Worm (Caenorhabditis elegans): ENCODE results near the gene F45H10.5.

F45H10.5 gene

DNA sequence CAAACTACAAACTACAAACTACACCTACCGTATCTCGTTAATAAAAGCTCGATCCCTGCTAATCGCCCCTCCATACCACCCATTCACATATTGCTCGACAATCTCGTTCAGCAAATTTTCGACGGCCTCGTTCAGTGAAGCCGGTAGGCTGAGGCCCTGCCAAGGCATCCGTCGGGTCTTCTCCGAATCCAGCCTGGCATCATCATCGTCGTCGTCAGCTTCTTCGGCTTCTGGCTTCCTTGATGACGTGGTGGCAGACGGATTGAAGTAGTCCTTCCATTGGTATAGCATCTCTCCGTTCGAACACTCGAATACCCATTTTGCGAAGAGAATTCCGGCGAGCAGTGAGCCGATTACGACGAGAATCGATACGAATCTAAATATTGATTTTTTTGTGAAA lies 29.0 kb downstream of the F45H10.5 start:
- peak; percentile 61; the same call in 1 of the 2 replicates for TF ChIP-seq nhr-42 (GFP tag; IDR thresholded peaks at IDR 0.05)
- TF ChIP-seq ceh-32 (tag; optimal IDR thresholded peaks at IDR 0.05; ENCODE audit: poor library complexity): no peak
- TF ChIP-seq Y75B8A.6 (GFP tag; IDR thresholded peaks at IDR 0.05): no peak
- no peak for TF ChIP-seq vab-7 (GFP tag; IDR thresholded peaks at IDR 0.05)
- TF ChIP-seq pqm-1 (tag; optimal IDR thresholded peaks at IDR 0.05): no peak
- TF ChIP-seq saeg-2 (GFP tag; IDR thresholded peaks at IDR 0.05): no peak
- TF ChIP-seq lim-7 (GFP tag; IDR thresholded peaks at IDR 0.05): no peak
- TF ChIP-seq ztf-11 (tag; optimal IDR thresholded peaks at IDR 0.05): no peak
- TF ChIP-seq zip-2 (tag; optimal IDR thresholded peaks at IDR 0.05): no peak
- peak; percentile 30; the same call in 1 of the 2 replicates for TF ChIP-seq set-16 (GFP tag; IDR thresholded peaks at IDR 0.05)
- no peak for TF ChIP-seq zfp-3 (GFP tag; conservative IDR thresholded peaks at IDR 0.05)
- no peak for TF ChIP-seq hlh-30 (tag; optimal IDR thresholded peaks at IDR 0.05; ENCODE audit: insufficient read depth)
- no peak for TF ChIP-seq lin-13 (GFP tag; optimal IDR thresholded peaks at IDR 0.05)
- TF ChIP-seq R02D3.7 (tag; optimal IDR thresholded peaks at IDR 0.05): no peak
- TF ChIP-seq daf-16 (GFP tag; optimal IDR thresholded peaks at IDR 0.05): no peak
- no peak for TF ChIP-seq daf-16 (tag; optimal IDR thresholded peaks at IDR 0.05)
- peak in 1 of 2 experiments; percentile 79 for TF ChIP-seq unc-62 (GFP tag; optimal IDR thresholded peaks at IDR 0.05 in 1 of 2)
- no peak for TF ChIP-seq unc-62 (tag; optimal IDR thresholded peaks at IDR 0.05)
- TF ChIP-seq ceh-20 (GFP tag; IDR thresholded peaks at IDR 0.05): no peak
- TF ChIP-seq dmd-8 (GFP tag; IDR thresholded peaks at IDR 0.05): no peak

ce11 chrII:13531118-13531517 lies 29.4 kb downstream of the F45H10.5 start, which contains the start of gene snx-14:
Gene snx-14, minus strand, starts transcription at chrII:13531218.
- TF ChIP-seq nhr-11 (tag; optimal IDR thresholded peaks at IDR 0.05): no peak
- no peak for TF ChIP-seq ztf-7 (tag; optimal IDR thresholded peaks at IDR 0.05)
- no peak for TF ChIP-seq ZK546.5 (tag; optimal IDR thresholded peaks at IDR 0.05)
- no peak for TF ChIP-seq nhr-102 (tag; optimal IDR thresholded peaks at IDR 0.05)
- no peak for TF ChIP-seq nhr-48 (tag; optimal IDR thresholded peaks at IDR 0.05)
- no peak for TF ChIP-seq ceh-82 (tag; optimal IDR thresholded peaks at IDR 0.05)
- no peak for TF ChIP-seq hmg-1.1 (GFP tag; IDR thresholded peaks at IDR 0.05)
- no peak for TF ChIP-seq nhr-10 (tag; optimal IDR thresholded peaks at IDR 0.05)
- no peak for TF ChIP-seq dmd-9 (GFP tag; IDR thresholded peaks at IDR 0.05)
- TF ChIP-seq Y48G9A.11 (GFP tag; IDR thresholded peaks at IDR 0.05): no peak
- TF ChIP-seq dmd-6 (GFP tag; IDR thresholded peaks at IDR 0.05): no peak
- no peak for TF ChIP-seq lir-3 (tag; optimal IDR thresholded peaks at IDR 0.05)
- no peak for TF ChIP-seq madf-5 (GFP tag; IDR thresholded peaks at IDR 0.05)
- TF ChIP-seq Y5F2A.4 (GFP tag; optimal IDR thresholded peaks at IDR 0.05): no peak

DNA sequence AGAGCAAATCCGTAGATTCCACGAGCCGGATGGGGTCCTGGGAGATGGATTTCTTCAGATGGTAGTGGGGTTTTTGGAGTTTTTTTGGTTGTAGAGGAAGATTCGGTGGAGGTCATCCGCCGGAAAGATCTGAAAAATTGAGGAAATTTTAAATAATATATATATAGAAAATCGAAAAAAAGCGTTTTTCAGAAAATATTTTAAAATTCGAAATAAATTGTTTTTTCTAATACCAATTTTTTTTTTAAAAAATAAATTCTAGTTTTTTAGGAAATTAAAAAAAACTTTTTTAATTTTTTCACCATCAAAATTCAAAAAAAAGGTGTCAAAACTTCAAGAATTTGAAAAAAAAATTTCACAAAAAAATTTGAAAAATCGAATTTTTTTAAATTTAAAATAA lies 39.3 kb downstream of the F45H10.5 start, which contains the start of the genes noa-1 and Y48E1B.17:
Gene noa-1 (minus strand): TSS at position 101 of the 400 bp plus-strand sequence.
Gene Y48E1B.17 (minus strand): TSS at position 129 of the 400 bp plus-strand sequence.
- TF ChIP-seq unc-62 (GFP tag; optimal IDR thresholded peaks at IDR 0.05 in 1 of 2): no peak
- no peak for TF ChIP-seq unc-62 (tag; optimal IDR thresholded peaks at IDR 0.05)
- no peak for TF ChIP-seq sdz-12 (GFP tag; optimal IDR thresholded peaks at IDR 0.05)
- no peak for TF ChIP-seq daf-19 (GFP tag; conservative IDR thresholded peaks at IDR 0.05)
- no peak for TF ChIP-seq ztf-7 (tag; optimal IDR thresholded peaks at IDR 0.05)
- no peak for TF ChIP-seq fkh-10 (GFP tag; optimal IDR thresholded peaks at IDR 0.05)
- TF ChIP-seq nhr-237 (tag; optimal IDR thresholded peaks at IDR 0.05): no peak
- no peak for TF ChIP-seq nhr-28 (tag; optimal IDR thresholded peaks at IDR 0.05)
- no peak for TF ChIP-seq unc-130 (GFP tag; optimal IDR thresholded peaks at IDR 0.05)
- TF ChIP-seq ama-1 (optimal IDR thresholded peaks at IDR 0.05): no peak
